Fruit fly (Drosophila melanogaster) Kc167 (cell line): ENCODE results near the gene CG32633.

ENCODE experiments used
- Sin3A ChIP-seq: fragments of >200 bp; optimal IDR thresholded peaks from 2 replicates; lab custom pipeline; 2018; ENCODE audit warnings: missing external identifiers
- h ChIP-seq: fragments of >200 bp; optimal IDR thresholded peaks from 3 replicates; lab custom pipeline; 2018; ENCODE audit warnings: missing external identifiers
- insv ChIP-seq: fragments of >200 bp; optimal IDR thresholded peaks from 3 replicates; lab custom pipeline; 2018; ENCODE audit warnings: missing external identifiers
- psq ChIP-seq: fragments of >200 bp; optimal IDR thresholded peaks from 2 replicates; lab custom pipeline; 2017; ENCODE audit warnings: missing external identifiers

dm6 chrX:13568127-13568526 lies 6.7 kb downstream of the CG32633 start:
- TF ChIP-seq h (lab: Kevin White, UChicago) (no peak), Sin3A (no peak), insv (no peak), psq (no peak)
